Worm (Caenorhabditis elegans) whole organism, L4 larva: ENCODE data around the gene tlp-1.

Source experiments
- D1046.2 ChIP-seq: fragments of 200-800 bp; sonication (Bioruptor generic); IDR thresholded peaks from 2 replicates; pipeline ENCODE4 v1.3.6; 2022; ENCODE audit warnings: missing genetic modification characterization, missing compliant biosample characterization
- F37D6.2 ChIP-seq: sonication (generic microtip); optimal IDR thresholded peaks from 2 replicates; lab custom pipeline; 2016; ENCODE audit warnings: mild to moderate bottlenecking, missing genetic modification characterization, missing compliant biosample characterization
- R02D3.7 ChIP-seq: fragments of 150-350 bp; sonication (generic microtip); optimal IDR thresholded peaks from 3 replicates; lab custom pipeline; 2014; ENCODE audit warnings: missing biosample characterization, missing genetic modification characterization
- T26A8.4 ChIP-seq: fragments of 200-800 bp; sonication (Bioruptor generic); IDR thresholded peaks from 2 replicates; pipeline ENCODE4 v1.3.6; 2022; ENCODE audit warnings: missing genetic modification characterization, missing compliant biosample characterization
- ZK337.2 ChIP-seq: fragments of 200-800 bp; sonication (Bioruptor generic); IDR thresholded peaks from 2 replicates; pipeline ENCODE4 v1.3.6; 2022; ENCODE audit warnings: missing genetic modification reagents, missing genetic modification characterization, missing compliant biosample characterization
- aha-1 ChIP-seq: fragments of 150-350 bp; peaks from one replicate; lab custom pipeline; 2014; ENCODE audit warnings: missing biosample characterization, missing genetic modification characterization
- aly-2 ChIP-seq: sonication (generic microtip); optimal IDR thresholded peaks from 2 replicates; lab custom pipeline; 2018; ENCODE audit warnings: missing biosample characterization, missing genetic modification characterization
- ama-1 ChIP-seq: fragments of 150-350 bp; optimal IDR thresholded peaks from 2 replicates; lab custom pipeline; 2014; ENCODE audit warnings: inconsistent platforms, mixed read lengths
- attf-4 ChIP-seq: sonication (generic microtip); optimal IDR thresholded peaks from 3 replicates; lab custom pipeline; 2017; ENCODE audit warnings: missing biosample characterization, missing genetic modification characterization
- ceh-20 ChIP-seq: fragments of 200-800 bp; sonication (Bioruptor generic); IDR thresholded peaks from 2 replicates; pipeline ENCODE4 v1.3.6; 2022; ENCODE audit warnings: missing genetic modification reagents, missing genetic modification characterization, missing compliant biosample characterization
- ceh-28 ChIP-seq: fragments of 150-350 bp; optimal IDR thresholded peaks from 2 replicates; lab custom pipeline; 2014; ENCODE audit warnings: missing biosample characterization, missing genetic modification reagents, missing genetic modification characterization
- ceh-44 ChIP-seq: fragments of 200-800 bp; sonication (Bioruptor generic); IDR thresholded peaks from 2 replicates; pipeline ENCODE4 v1.3.6; 2022; ENCODE audit warnings: missing genetic modification reagents, missing genetic modification characterization, missing compliant biosample characterization
- ceh-62 ChIP-seq: sonication (generic microtip); optimal IDR thresholded peaks from 2 replicates; lab custom pipeline; 2017; ENCODE audit warnings: missing biosample characterization, missing genetic modification characterization
- ceh-82 ChIP-seq: sonication (generic microtip); optimal IDR thresholded peaks from 2 replicates; lab custom pipeline; 2017; ENCODE audit warnings: missing biosample characterization, missing genetic modification characterization
- ces-1 ChIP-seq: fragments of 150-350 bp; sonication (generic microtip); optimal IDR thresholded peaks from 4 replicates; lab custom pipeline; 2014; ENCODE audit warnings: missing biosample characterization, missing genetic modification reagents, missing genetic modification characterization
- daf-8 ChIP-seq: fragments of 200-800 bp; sonication (Bioruptor generic); IDR thresholded peaks from 2 replicates; pipeline ENCODE4 v1.3.6; 2022; ENCODE audit warnings: missing genetic modification characterization, missing compliant biosample characterization
- dmd-6 ChIP-seq: fragments of 200-800 bp; sonication (Bioruptor generic); IDR thresholded peaks from 2 replicates; pipeline ENCODE4 v1.3.6; 2022; ENCODE audit warnings: missing genetic modification reagents, missing genetic modification characterization, missing compliant biosample characterization
- dmd-8 ChIP-seq: fragments of 200-800 bp; sonication (Bioruptor generic); IDR thresholded peaks from 2 replicates; pipeline ENCODE4 v1.3.6; 2022; ENCODE audit warnings: missing genetic modification characterization, missing compliant biosample characterization
- duxl-1 ChIP-seq: sonication (generic microtip); optimal IDR thresholded peaks from 2 replicates; lab custom pipeline; 2016; ENCODE audit warnings: mild to moderate bottlenecking, missing genetic modification characterization, moderate library complexity, missing compliant biosample characterization; ENCODE audit not compliant: poor library complexity
- fkh-10 ChIP-seq: fragments of 150-350 bp; optimal IDR thresholded peaks from 2 replicates; lab custom pipeline; 2014; ENCODE audit warnings: missing biosample characterization, missing genetic modification reagents, missing genetic modification characterization
- gei-8 ChIP-seq: fragments of 200-800 bp; sonication (Bioruptor generic); optimal IDR thresholded peaks from 2 replicates; lab custom pipeline; 2018; ENCODE audit warnings: mild to moderate bottlenecking, missing genetic modification characterization, missing compliant biosample characterization
- hif-1 ChIP-seq, 2 experiments: sonication (generic microtip); optimal IDR thresholded peaks; 2 replicates each; lab custom pipeline; 2016 to 2017; ENCODE audit warnings: missing compliant biosample characterization in 2 of 2, missing genetic modification characterization in 2 of 2, missing genetic modification reagents in 2 of 2, missing genotype in 2 of 2, mild to moderate bottlenecking in 1 of 2
- hlh-11 ChIP-seq: fragments of 200-800 bp; sonication (Bioruptor generic); optimal IDR thresholded peaks from 2 replicates; lab custom pipeline; 2018; ENCODE audit warnings: mild to moderate bottlenecking, missing genetic modification characterization, missing compliant biosample characterization
- hlh-30 ChIP-seq: sonication (generic microtip); optimal IDR thresholded peaks from 2 replicates; lab custom pipeline; 2017; ENCODE audit warnings: antibody characterized with exemption, mild to moderate bottlenecking, missing genetic modification characterization, missing compliant biosample characterization; ENCODE audit not compliant: insufficient read depth
- lim-7 ChIP-seq: fragments of 200-800 bp; sonication (Bioruptor generic); IDR thresholded peaks from 2 replicates; pipeline ENCODE4 v1.3.6; 2022; ENCODE audit warnings: missing genetic modification characterization, missing compliant biosample characterization
- lin-1 ChIP-seq: fragments of 200-800 bp; sonication (Bioruptor generic); IDR thresholded peaks from 2 replicates; pipeline ENCODE4 v1.3.6; 2022; ENCODE audit warnings: missing genetic modification reagents, missing genetic modification characterization, missing compliant biosample characterization
- lin-13 ChIP-seq: fragments of 150-350 bp; optimal IDR thresholded peaks from 2 replicates; lab custom pipeline; 2014; ENCODE audit warnings: missing biosample characterization, missing genetic modification reagents, missing genetic modification characterization
- lin-29 ChIP-seq: fragments of 200-800 bp; sonication (Bioruptor generic); IDR thresholded peaks from 2 replicates; pipeline ENCODE4 v1.3.6; 2022; ENCODE audit warnings: missing genetic modification reagents, missing genetic modification characterization, missing compliant biosample characterization
- lin-38 ChIP-seq: fragments of 200-800 bp; sonication (Bioruptor generic); IDR thresholded peaks from 2 replicates; pipeline ENCODE4 v1.3.6; 2022; ENCODE audit warnings: missing genetic modification reagents, missing genetic modification characterization, missing compliant biosample characterization
- lin-39 ChIP-seq: fragments of 150-350 bp; optimal IDR thresholded peaks from 2 replicates; lab custom pipeline; 2014; ENCODE audit warnings: missing biosample characterization, missing genetic modification reagents, missing genetic modification characterization
- lsy-2 ChIP-seq, 2 experiments: fragments of 150-350 bp in 1 of 2; sonication (generic microtip) in 1 of 2; optimal IDR thresholded peaks; 2 replicates each; lab custom pipeline; 2014 to 2017; ENCODE audit warnings: missing biosample characterization in 2 of 2, missing genetic modification characterization in 2 of 2
- mdl-1 ChIP-seq, 2 experiments: fragments of 150-350 bp in 1 of 2; sonication (generic microtip) in 1 of 2; optimal IDR thresholded peaks; 2 replicates each; lab custom pipeline; 2014 to 2017; ENCODE audit warnings: missing biosample characterization in 2 of 2, missing genetic modification characterization in 2 of 2
- mep-1 ChIP-seq: fragments of 150-350 bp; sonication (generic microtip); optimal IDR thresholded peaks from 3 replicates; lab custom pipeline; 2014; ENCODE audit warnings: missing biosample characterization, missing genetic modification characterization
- mxl-3 ChIP-seq: fragments of 200-800 bp; sonication (Bioruptor generic); optimal IDR thresholded peaks from 2 replicates; lab custom pipeline; 2018; ENCODE audit warnings: mild to moderate bottlenecking, missing genetic modification characterization, missing compliant biosample characterization
- nhr-10 ChIP-seq: fragments of 150-350 bp; optimal IDR thresholded peaks from 2 replicates; lab custom pipeline; 2014; ENCODE audit warnings: missing biosample characterization, missing genetic modification characterization
- nhr-102 ChIP-seq: sonication (generic microtip); optimal IDR thresholded peaks from 2 replicates; lab custom pipeline; 2016; ENCODE audit warnings: mild to moderate bottlenecking, missing genetic modification characterization, moderate library complexity, missing compliant biosample characterization
- nhr-11 ChIP-seq: fragments of 150-350 bp; optimal IDR thresholded peaks from 2 replicates; lab custom pipeline; 2014; ENCODE audit warnings: missing biosample characterization, missing genetic modification characterization
- nhr-237 ChIP-seq: sonication (generic microtip); optimal IDR thresholded peaks from 2 replicates; lab custom pipeline; 2017; ENCODE audit warnings: missing biosample characterization, missing genetic modification characterization
- nhr-25 ChIP-seq: sonication (generic microtip); optimal IDR thresholded peaks from 2 replicates; lab custom pipeline; 2017; ENCODE audit warnings: missing genetic modification characterization, mild to moderate bottlenecking, missing compliant biosample characterization, antibody characterized with exemption, moderate library complexity, borderline replicate concordance; ENCODE audit not compliant: insufficient read depth
- nhr-28 ChIP-seq: fragments of 150-350 bp; optimal IDR thresholded peaks from 2 replicates; lab custom pipeline; 2014; ENCODE audit warnings: missing biosample characterization, missing genetic modification characterization
- nhr-42 ChIP-seq: fragments of 200-800 bp; sonication (Bioruptor generic); IDR thresholded peaks from 2 replicates; pipeline ENCODE4 v1.3.6; 2022; ENCODE audit warnings: missing genetic modification characterization, missing compliant biosample characterization
- sdz-12 ChIP-seq: fragments of 200-800 bp; sonication (Bioruptor generic); optimal IDR thresholded peaks from 2 replicates; lab custom pipeline; 2018; ENCODE audit warnings: mild to moderate bottlenecking, missing genetic modification characterization, missing compliant biosample characterization
- set-16 ChIP-seq: fragments of 200-800 bp; sonication (Bioruptor generic); IDR thresholded peaks from 2 replicates; pipeline ENCODE4 v1.3.6; 2022; ENCODE audit warnings: missing genetic modification reagents, missing genetic modification characterization, missing compliant biosample characterization
- spr-1 ChIP-seq: sonication (generic microtip); optimal IDR thresholded peaks from 2 replicates; lab custom pipeline; 2016; ENCODE audit warnings: mild to moderate bottlenecking, missing genetic modification characterization, missing compliant biosample characterization
- tag-97 ChIP-seq: fragments of 200-800 bp; sonication (Bioruptor generic); IDR thresholded peaks from 2 replicates; pipeline ENCODE4 v1.3.6; 2022; ENCODE audit warnings: missing genetic modification characterization, missing compliant biosample characterization
- tra-1 ChIP-seq: fragments of 200-800 bp; sonication (Bioruptor generic); IDR thresholded peaks from 2 replicates; pipeline ENCODE4 v1.3.6; 2022; ENCODE audit warnings: missing genetic modification reagents, missing genetic modification characterization, missing compliant biosample characterization
- unc-130 ChIP-seq: sonication (generic microtip); optimal IDR thresholded peaks from 2 replicates; lab custom pipeline; 2016; ENCODE audit warnings: missing genetic modification reagents, missing genetic modification characterization, missing compliant biosample characterization
- unc-62 ChIP-seq, 3 experiments: fragments of 150-350 bp in 1 of 3; sonication (generic microtip); optimal IDR thresholded peaks in 2 of 3; peaks in 1 of 3; 1 replicate in 1 of 3; 2 replicates in 2 of 3; lab custom pipeline; 2014 to 2017; ENCODE audit warnings: missing biosample characterization in 3 of 3, missing genetic modification characterization in 3 of 3, missing genetic modification reagents in 3 of 3, missing genotype in 1 of 3
- vab-7 ChIP-seq: fragments of 200-800 bp; sonication (Bioruptor generic); IDR thresholded peaks from 2 replicates; pipeline ENCODE4 v1.3.6; 2022; ENCODE audit warnings: missing genetic modification reagents, missing genetic modification characterization, missing compliant biosample characterization
- zfp-2 ChIP-seq: sonication (generic microtip); optimal IDR thresholded peaks from 2 replicates; lab custom pipeline; 2016; ENCODE audit warnings: mild to moderate bottlenecking, missing genetic modification characterization, missing compliant biosample characterization
- ztf-11 ChIP-seq: fragments of 150-350 bp; optimal IDR thresholded peaks from 2 replicates; lab custom pipeline; 2014; ENCODE audit warnings: missing biosample characterization, missing genetic modification characterization

Gene tlp-1

DNA sequence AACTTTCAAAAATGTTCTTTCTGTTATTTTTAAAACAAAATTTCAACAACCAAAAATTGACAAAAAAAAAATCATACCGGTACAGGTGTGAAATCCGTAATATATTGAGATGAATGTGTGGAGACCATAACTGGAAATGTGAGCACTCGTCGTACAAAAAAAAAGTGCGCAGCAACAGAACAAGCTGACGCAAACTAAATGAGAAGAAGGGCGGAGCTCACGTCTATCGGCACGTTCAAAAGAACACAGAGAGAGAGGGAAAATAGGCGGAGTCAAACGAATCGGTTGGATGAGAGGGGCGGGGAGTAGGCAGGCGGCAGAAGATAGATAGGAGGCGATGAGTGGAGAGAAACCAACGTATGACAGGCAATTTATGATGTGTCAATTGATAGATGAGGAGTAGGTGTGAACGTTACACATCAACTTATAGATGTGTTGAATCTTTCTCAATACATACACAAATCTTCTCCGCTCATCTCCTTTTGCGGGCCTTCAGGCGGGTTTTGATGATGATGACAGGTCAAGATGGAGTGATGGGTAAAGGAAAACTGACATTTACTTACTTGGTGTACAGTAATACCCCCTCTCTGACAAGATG, at the start of gene tlp-1:
Gene tlp-1, minus strand, starts transcription at position 255 of the 598 bp plus-strand sequence.
- TF ChIP-seq lin-13 (GFP tag; lab: Kevin White, UChicago) (no peak), ceh-82 (tag; lab: Kevin White, UChicago) (no peak), spr-1 (tag; lab: Kevin White, UChicago) (no peak), nhr-10 (tag; lab: Kevin White, UChicago) (no peak), nhr-102 (tag; lab: Kevin White, UChicago) (no peak), lim-7 (GFP tag; lab: Robert Waterston, UW) (no peak), tag-97 (GFP tag; lab: Robert Waterston, UW) (no peak), nhr-25 (peak; percentile 60), set-16 (GFP tag; lab: Robert Waterston, UW) (no peak), lsy-2 (tag; optimal IDR thresholded peaks at IDR 0.05; lab: Kevin White, UChicago) (no peak), ceh-28 (tag; lab: Kevin White, UChicago) (no peak), ceh-20 (GFP tag; lab: Robert Waterston, UW) (peak; percentile 78), nhr-11 (tag; lab: Kevin White, UChicago) (no peak), mxl-3 (GFP tag; lab: Kevin White, UChicago) (peak; percentile 39), hlh-30 (tag; lab: Kevin White, UChicago) (peak; percentile 29), hif-1 (tag; optimal IDR thresholded peaks at IDR 0.05; lab: Kevin White, UChicago) (no peak), dmd-8 (GFP tag; lab: Robert Waterston, UW) (no peak), mep-1 (tag; lab: Kevin White, UChicago) (peak; percentile 20), aly-2 (tag; lab: Kevin White, UChicago) (no peak), zfp-2 (tag; lab: Kevin White, UChicago) (no peak), F37D6.2 (no peak), unc-62 (GFP tag; optimal IDR thresholded peaks at IDR 0.05 in 1 of 2; lab: Kevin White, UChicago) (peak in 1 of 2 experiments; percentile 100), unc-62 (tag; optimal IDR thresholded peaks at IDR 0.05; lab: Kevin White, UChicago) (peak; percentile 46), ces-1 (GFP tag; lab: Kevin White, UChicago) (no peak), ama-1 (lab: Kevin White, UChicago) (peak; percentile 76), duxl-1 (no peak), aha-1 (peak; percentile 97), lin-29 (GFP tag; lab: Robert Waterston, UW) (no peak), ceh-62 (no peak), R02D3.7 (no peak), ZK337.2 (GFP tag; lab: Robert Waterston, UW) (no peak), dmd-6 (GFP tag; lab: Robert Waterston, UW) (peak; percentile 26; the same call in 1 of the 2 replicates), ceh-44 (GFP tag; lab: Robert Waterston, UW) (no peak), nhr-237 (tag; lab: Kevin White, UChicago) (no peak), unc-130 (GFP tag; lab: Kevin White, UChicago) (no peak), nhr-42 (GFP tag; lab: Robert Waterston, UW) (no peak), hlh-11 (tag; lab: Kevin White, UChicago) (peak; percentile 48), tra-1 (GFP tag; lab: Robert Waterston, UW) (0 out of 2 replicates have a peak, but pooled peaks have one; percentile 49), ztf-11 (tag; lab: Kevin White, UChicago) (no peak), attf-4 (no peak), D1046.2 (GFP tag; lab: Robert Waterston, UW) (no peak), nhr-28 (tag; lab: Kevin White, UChicago) (peak; percentile 44), daf-8 (no peak), gei-8 (GFP tag; lab: Kevin White, UChicago) (no peak), fkh-10 (no peak), T26A8.4 (no peak), mdl-1 (tag; optimal IDR thresholded peaks at IDR 0.05; lab: Kevin White, UChicago) (peak in 1 of 2 experiments; percentile 43), lin-38 (GFP tag; lab: Robert Waterston, UW) (no peak), lin-1 (GFP tag; lab: Robert Waterston, UW) (no peak), lin-39 (no peak), sdz-12 (no peak), vab-7 (GFP tag; lab: Robert Waterston, UW) (no peak)
